Worm (Caenorhabditis elegans) whole organism, L3 larva: Measurements from ENCODE around the gene rsd-3.

ENCODE experiments used
- R02D3.7 ChIP-seq: fragments of 150-350 bp; optimal IDR thresholded peaks from 2 replicates; lab custom pipeline; 2014; ENCODE audit warnings: missing biosample characterization, missing genetic modification characterization
- ZK546.5 ChIP-seq: sonication (generic microtip); optimal IDR thresholded peaks from 2 replicates; lab custom pipeline; 2017; ENCODE audit warnings: missing biosample characterization, missing genetic modification characterization
- aly-2 ChIP-seq: fragments of 150-350 bp; optimal IDR thresholded peaks from 2 replicates; lab custom pipeline; 2014; ENCODE audit warnings: missing biosample characterization, missing genetic modification characterization
- ama-1 ChIP-seq: fragments of 150-350 bp; optimal IDR thresholded peaks from 2 replicates; lab custom pipeline; 2018
- ceh-16 ChIP-seq: sonication (generic microtip); optimal IDR thresholded peaks from 2 replicates; lab custom pipeline; 2017; ENCODE audit warnings: missing biosample characterization, missing genetic modification characterization
- ceh-28 ChIP-seq: fragments of 150-350 bp; optimal IDR thresholded peaks from 2 replicates; lab custom pipeline; 2014; ENCODE audit warnings: missing biosample characterization, missing genetic modification reagents, missing genetic modification characterization
- ceh-82 ChIP-seq: fragments of 150-350 bp; optimal IDR thresholded peaks from 2 replicates; lab custom pipeline; 2014; ENCODE audit warnings: missing biosample characterization, missing genetic modification characterization
- daf-12 ChIP-seq: fragments of 150-350 bp; optimal IDR thresholded peaks from 2 replicates; lab custom pipeline; 2014; ENCODE audit warnings: missing biosample characterization, missing genetic modification reagents, missing genetic modification characterization
- egl-27 ChIP-seq: sonication (generic microtip); optimal IDR thresholded peaks from 4 replicates; lab custom pipeline; 2017; ENCODE audit warnings: missing biosample characterization, missing genetic modification reagents, missing genetic modification characterization
- elt-1 ChIP-seq: fragments of 150-350 bp; optimal IDR thresholded peaks from 2 replicates; lab custom pipeline; 2014; ENCODE audit warnings: missing biosample characterization, missing genetic modification characterization
- elt-2 ChIP-seq: sonication (generic microtip); optimal IDR thresholded peaks from 2 replicates; lab custom pipeline; 2016; ENCODE audit warnings: missing genetic modification reagents, mild to moderate bottlenecking, missing genetic modification characterization, missing compliant biosample characterization
- elt-3 ChIP-seq, 3 experiments: fragments of 150-350 bp in 1 of 3; sonication (generic microtip) in 2 of 3; optimal IDR thresholded peaks; 2 replicates in 2 of 3; 4 replicates in 1 of 3; lab custom pipeline; 2014 to 2017; ENCODE audit warnings: missing biosample characterization in 3 of 3, missing genetic modification characterization in 3 of 3
- eor-1 ChIP-seq, 2 experiments: fragments of 150-350 bp; optimal IDR thresholded peaks; 2 replicates each; lab custom pipeline; 2014 to 2018; ENCODE audit warnings: missing biosample characterization in 2 of 2, missing genetic modification characterization in 2 of 2
- fkh-10 ChIP-seq: sonication (generic microtip); optimal IDR thresholded peaks from 2 replicates; lab custom pipeline; 2017; ENCODE audit warnings: missing biosample characterization, missing genetic modification reagents, missing genetic modification characterization
- fkh-2 ChIP-seq: fragments of 150-350 bp; optimal IDR thresholded peaks from 2 replicates; lab custom pipeline; 2014; ENCODE audit warnings: missing biosample characterization, missing genetic modification reagents, missing genetic modification characterization
- jun-1 ChIP-seq: fragments of 150-350 bp; optimal IDR thresholded peaks from 2 replicates; lab custom pipeline; 2014; ENCODE audit warnings: missing biosample characterization, missing genetic modification reagents, missing genetic modification characterization
- lin-15B ChIP-seq: fragments of 150-350 bp; optimal IDR thresholded peaks from 2 replicates; lab custom pipeline; 2014; ENCODE audit warnings: missing biosample characterization, missing genetic modification characterization
- lin-39 ChIP-seq: fragments of 150-350 bp; optimal IDR thresholded peaks from 2 replicates; lab custom pipeline; 2018; ENCODE audit warnings: missing biosample characterization, missing genetic modification reagents, missing genetic modification characterization
- mdl-1 ChIP-seq: fragments of 150-350 bp; optimal IDR thresholded peaks from 2 replicates; lab custom pipeline; 2014; ENCODE audit warnings: missing biosample characterization, missing genetic modification characterization
- mml-1 ChIP-seq: fragments of 150-350 bp; sonication (generic microtip); optimal IDR thresholded peaks from 3 replicates; lab custom pipeline; 2014; ENCODE audit warnings: missing biosample characterization, missing genetic modification characterization
- nfya-1 ChIP-seq: sonication (generic microtip); optimal IDR thresholded peaks from 2 replicates; lab custom pipeline; 2017; ENCODE audit warnings: missing genetic modification characterization, mild to moderate bottlenecking, missing compliant biosample characterization, antibody characterized with exemption, moderate library complexity; ENCODE audit not compliant: insufficient read depth
- nhr-11 ChIP-seq: fragments of 150-350 bp; optimal IDR thresholded peaks from 2 replicates; lab custom pipeline; 2014; ENCODE audit warnings: missing biosample characterization, missing genetic modification characterization
- nhr-12 ChIP-seq: fragments of 150-350 bp; optimal IDR thresholded peaks from 2 replicates; lab custom pipeline; 2014; ENCODE audit warnings: missing biosample characterization, missing genetic modification characterization
- nhr-237 ChIP-seq: fragments of 150-350 bp; optimal IDR thresholded peaks from 2 replicates; lab custom pipeline; 2014; ENCODE audit warnings: missing biosample characterization, missing genetic modification characterization
- nhr-25 ChIP-seq: sonication (generic microtip); optimal IDR thresholded peaks from 2 replicates; lab custom pipeline; 2017; ENCODE audit warnings: missing biosample characterization, missing genetic modification characterization
- nhr-28 ChIP-seq: fragments of 150-350 bp; optimal IDR thresholded peaks from 2 replicates; lab custom pipeline; 2014; ENCODE audit warnings: missing biosample characterization, missing genetic modification characterization
- nhr-67 ChIP-seq: fragments of 150-350 bp; optimal IDR thresholded peaks from 2 replicates; lab custom pipeline; 2014; ENCODE audit warnings: missing biosample characterization, missing genetic modification characterization
- nhr-77 ChIP-seq: fragments of 150-350 bp; optimal IDR thresholded peaks from 2 replicates; lab custom pipeline; 2014; ENCODE audit warnings: missing biosample characterization, missing genetic modification characterization
- pha-4 ChIP-seq: fragments of 150-350 bp; optimal IDR thresholded peaks from 2 replicates; lab custom pipeline; 2014; ENCODE audit warnings: missing biosample characterization, missing genetic modification reagents, missing genetic modification characterization
- pqm-1 ChIP-seq: fragments of 150-350 bp; optimal IDR thresholded peaks from 2 replicates; lab custom pipeline; 2017; ENCODE audit warnings: missing biosample characterization, missing genetic modification characterization, inconsistent platforms
- sea-2 ChIP-seq: fragments of 150-350 bp; sonication (generic microtip); optimal IDR thresholded peaks from 4 replicates; lab custom pipeline; 2014; ENCODE audit warnings: missing biosample characterization, missing genetic modification reagents, missing genetic modification characterization
- skn-1 ChIP-seq: fragments of 150-350 bp; optimal IDR thresholded peaks from 2 replicates; lab custom pipeline; 2014; ENCODE audit warnings: missing biosample characterization, missing genetic modification characterization
- tbx-2 ChIP-seq: sonication (generic microtip); optimal IDR thresholded peaks from 2 replicates; lab custom pipeline; 2016; ENCODE audit warnings: mild to moderate bottlenecking, missing genetic modification characterization, missing compliant biosample characterization
- unc-39 ChIP-seq: sonication (generic microtip); optimal IDR thresholded peaks from 4 replicates; lab custom pipeline; 2017; ENCODE audit warnings: missing biosample characterization, missing genetic modification characterization
- zag-1 ChIP-seq: fragments of 150-350 bp; optimal IDR thresholded peaks from 2 replicates; lab custom pipeline; 2014; ENCODE audit warnings: missing biosample characterization, missing genetic modification characterization
- ztf-11 ChIP-seq: fragments of 150-350 bp; optimal IDR thresholded peaks from 2 replicates; lab custom pipeline; 2014; ENCODE audit warnings: missing biosample characterization, missing genetic modification characterization
- ztf-4 ChIP-seq: fragments of 150-350 bp; optimal IDR thresholded peaks from 2 replicates; lab custom pipeline; 2014; ENCODE audit warnings: missing biosample characterization, missing genetic modification characterization

Gene rsd-3

ce11 chrX:11757666-11758065 is 40.6 kb upstream of the rsd-3 start (continued):
- TF ChIP-seq pha-4 (tag; lab: Kevin White, UChicago): peak; percentile 61
- TF ChIP-seq elt-1 (tag; lab: Kevin White, UChicago): no peak
- TF ChIP-seq ceh-16 (tag; lab: Kevin White, UChicago): no peak
- TF ChIP-seq nhr-77 (tag; lab: Kevin White, UChicago): no peak
- TF ChIP-seq nhr-25: peak; percentile 18
- peak; percentile 41 for TF ChIP-seq ceh-28 (tag; lab: Kevin White, UChicago)
- TF ChIP-seq fkh-10 (GFP tag; lab: Kevin White, UChicago): peak; percentile 40
- no peak for TF ChIP-seq fkh-2 (tag; lab: Kevin White, UChicago)
- TF ChIP-seq nhr-12: no peak
- no peak for TF ChIP-seq nfya-1
- no peak for TF ChIP-seq mdl-1 (tag; lab: Kevin White, UChicago)
- peak; percentile 3 for TF ChIP-seq skn-1
- TF ChIP-seq sea-2 (GFP tag; lab: Kevin White, UChicago): no peak
- no peak for TF ChIP-seq ztf-11 (tag; lab: Kevin White, UChicago)
- TF ChIP-seq mml-1 (tag; lab: Kevin White, UChicago): no peak
- TF ChIP-seq tbx-2 (tag; lab: Kevin White, UChicago): peak; percentile 59
- no peak for TF ChIP-seq nhr-28 (tag; lab: Kevin White, UChicago)
- no peak for TF ChIP-seq lin-15B
- TF ChIP-seq elt-3 (tag; optimal IDR thresholded peaks at IDR 0.05; lab: Kevin White, UChicago): no peak
- TF ChIP-seq ztf-4: no peak
- peak; percentile 6 for TF ChIP-seq pqm-1 (tag; lab: Kevin White, UChicago)
- TF ChIP-seq, all 47 proteins: peak for 15

ce11 chrX:11758809-11759208 is 39.5 kb upstream of the rsd-3 start, which contains the start of gene lact-7:
Gene lact-7, plus strand, starts transcription at chrX:11759109.
- TF ChIP-seq pha-4 (tag; lab: Kevin White, UChicago) (peak; percentile 84), nhr-237 (no peak), ztf-4 (no peak), nhr-67 (tag; lab: Kevin White, UChicago) (no peak)
- TF ChIP-seq, all 47 proteins: peak for 1

- TF ChIP-seq nhr-237: no peak
- no peak for TF ChIP-seq elt-1 (tag; lab: Kevin White, UChicago)
- no peak for TF ChIP-seq elt-3 (tag; optimal IDR thresholded peaks at IDR 0.05; lab: Kevin White, UChicago)
- no peak for TF ChIP-seq jun-1 (tag; lab: Kevin White, UChicago)
- TF ChIP-seq ama-1 (lab: Kevin White, UChicago): no peak
- no peak for TF ChIP-seq zag-1 (tag; lab: Kevin White, UChicago)
- TF ChIP-seq ztf-4: no peak
- no peak for TF ChIP-seq mml-1 (tag; lab: Kevin White, UChicago)
- TF ChIP-seq skn-1: no peak
- TF ChIP-seq fkh-10 (GFP tag; lab: Kevin White, UChicago): no peak
- no peak for TF ChIP-seq ceh-28 (tag; lab: Kevin White, UChicago)
- no peak for TF ChIP-seq R02D3.7 (tag; lab: Kevin White, UChicago)
- TF ChIP-seq ZK546.5 (tag; lab: Kevin White, UChicago): no peak
- TF ChIP-seq aly-2 (tag; lab: Kevin White, UChicago): no peak
- TF ChIP-seq nhr-77 (tag; lab: Kevin White, UChicago): no peak
- no peak for TF ChIP-seq elt-2 (tag; lab: Kevin White, UChicago)
- no peak for TF ChIP-seq unc-39
- no peak for TF ChIP-seq tbx-2 (tag; lab: Kevin White, UChicago)
- no peak for TF ChIP-seq ceh-82 (tag; lab: Kevin White, UChicago)
Measured at ce11 chrX:11765860-11766259, 32.4 kb upstream of the rsd-3 start.

ce11 chrX:11766432-11766831 is 31.9 kb upstream of the rsd-3 start:
- TF ChIP-seq ztf-4 (no peak), lin-39 (tag; lab: Kevin White, UChicago) (no peak), nhr-11 (tag; lab: Kevin White, UChicago) (no peak), nfya-1 (no peak), fkh-2 (tag; lab: Kevin White, UChicago) (no peak), jun-1 (tag; lab: Kevin White, UChicago) (no peak), pha-4 (tag; lab: Kevin White, UChicago) (no peak), egl-27 (no peak), skn-1 (no peak), nhr-25 (no peak), eor-1 (tag; optimal IDR thresholded peaks at IDR 0.05; lab: Kevin White, UChicago) (no peak), daf-12 (tag; lab: Kevin White, UChicago) (no peak), ama-1 (lab: Kevin White, UChicago) (no peak), zag-1 (tag; lab: Kevin White, UChicago) (no peak), nhr-28 (tag; lab: Kevin White, UChicago) (no peak), nhr-67 (tag; lab: Kevin White, UChicago) (no peak)
- TF ChIP-seq, all 47 proteins: peak for 0
